Worm (Caenorhabditis elegans) whole organism, late embryonic: ENCODE results near the gene T12G3.11.
A peak's percentile ranks its signal among the peaks of the same experiment; 100 is the strongest.

Experiments
- C38D4.7 ChIP-seq: fragments of 200-800 bp; sonication (Bioruptor generic); optimal IDR thresholded peaks from 2 replicates; lab custom pipeline; 2018; ENCODE audit warnings: mild to moderate bottlenecking, missing genetic modification characterization, moderate library complexity, missing compliant biosample characterization
- F13H6.1 ChIP-seq: sonication (generic microtip); optimal IDR thresholded peaks from 2 replicates; lab custom pipeline; 2016; ENCODE audit warnings: missing genetic modification characterization, missing compliant biosample characterization
- K09A11.1 ChIP-seq: sonication (generic microtip); optimal IDR thresholded peaks from 2 replicates; lab custom pipeline; 2017; ENCODE audit warnings: antibody characterized with exemption, mild to moderate bottlenecking, missing genetic modification characterization, missing compliant biosample characterization; ENCODE audit not compliant: insufficient read depth
- T23F11.4 ChIP-seq: fragments of 200-800 bp; sonication (Bioruptor generic); optimal IDR thresholded peaks from 2 replicates; lab custom pipeline; 2018; ENCODE audit warnings: mild to moderate bottlenecking, missing genetic modification characterization, missing compliant biosample characterization
- Y22D7AL.16 ChIP-seq: sonication (generic microtip); optimal IDR thresholded peaks from 2 replicates; lab custom pipeline; 2016; ENCODE audit warnings: missing genetic modification characterization, missing compliant biosample characterization
- ama-1 ChIP-seq: fragments of 150-350 bp; optimal IDR thresholded peaks from 2 replicates; lab custom pipeline; 2014
- ceh-18 ChIP-seq: sonication (generic microtip); optimal IDR thresholded peaks from 2 replicates; lab custom pipeline; 2016; ENCODE audit warnings: missing genetic modification characterization, missing compliant biosample characterization
- ceh-19 ChIP-seq: fragments of 200-800 bp; sonication (Bioruptor generic); optimal IDR thresholded peaks from 2 replicates; lab custom pipeline; 2018; ENCODE audit warnings: mild to moderate bottlenecking, missing genetic modification characterization, missing compliant biosample characterization
- ceh-2 ChIP-seq: sonication (generic microtip); optimal IDR thresholded peaks from 2 replicates; lab custom pipeline; 2016; ENCODE audit warnings: missing genotype, missing genetic modification characterization, missing compliant biosample characterization
- ceh-24 ChIP-seq: sonication (generic microtip); optimal IDR thresholded peaks from 2 replicates; lab custom pipeline; 2016; ENCODE audit warnings: mild to moderate bottlenecking, missing genetic modification characterization, missing compliant biosample characterization
- ceh-31 ChIP-seq: sonication (generic microtip); optimal IDR thresholded peaks from 2 replicates; lab custom pipeline; 2016; ENCODE audit warnings: missing genetic modification characterization, missing compliant biosample characterization
- ceh-9 ChIP-seq: sonication (generic microtip); optimal IDR thresholded peaks from 2 replicates; lab custom pipeline; 2016; ENCODE audit warnings: mild to moderate bottlenecking, missing genetic modification characterization, inconsistent platforms, missing compliant biosample characterization
- dmd-4 ChIP-seq: sonication (generic microtip); optimal IDR thresholded peaks from 2 replicates; lab custom pipeline; 2016; ENCODE audit warnings: borderline replicate concordance, missing genetic modification characterization, missing compliant biosample characterization
- elt-4 ChIP-seq: sonication (generic microtip); optimal IDR thresholded peaks from 2 replicates; lab custom pipeline; 2016; ENCODE audit warnings: missing genetic modification characterization, missing compliant biosample characterization
- fax-1 ChIP-seq: sonication (generic microtip); optimal IDR thresholded peaks from 2 replicates; lab custom pipeline; 2016; ENCODE audit warnings: missing genotype, missing genetic modification characterization, missing compliant biosample characterization
- fkh-10 ChIP-seq: fragments of 150-350 bp; optimal IDR thresholded peaks from 2 replicates; lab custom pipeline; 2014; ENCODE audit warnings: missing biosample characterization, missing genetic modification reagents, missing genetic modification characterization
- hlh-13 ChIP-seq: fragments of 200-800 bp; sonication (Bioruptor generic); optimal IDR thresholded peaks from 2 replicates; lab custom pipeline; 2018; ENCODE audit warnings: mild to moderate bottlenecking, missing genetic modification characterization, missing compliant biosample characterization
- hlh-30 ChIP-seq: sonication (generic microtip); optimal IDR thresholded peaks from 2 replicates; lab custom pipeline; 2017; ENCODE audit warnings: antibody characterized with exemption, missing genetic modification characterization, missing compliant biosample characterization; ENCODE audit not compliant: insufficient read depth
- hlh-8 ChIP-seq: sonication (generic microtip); optimal IDR thresholded peaks from 2 replicates; lab custom pipeline; 2016; ENCODE audit warnings: missing genotype, missing genetic modification characterization, missing compliant biosample characterization
- mec-3 ChIP-seq: sonication (generic microtip); optimal IDR thresholded peaks from 2 replicates; lab custom pipeline; 2016; ENCODE audit warnings: borderline replicate concordance, missing genetic modification characterization, missing compliant biosample characterization
- nfya-1 ChIP-seq: sonication (generic microtip); optimal IDR thresholded peaks from 2 replicates; lab custom pipeline; 2017; ENCODE audit warnings: missing genetic modification characterization, mild to moderate bottlenecking, missing compliant biosample characterization, antibody characterized with exemption, moderate library complexity
- npax-4 ChIP-seq: sonication (generic microtip); optimal IDR thresholded peaks from 2 replicates; lab custom pipeline; 2016; ENCODE audit warnings: missing genetic modification characterization, missing compliant biosample characterization
- odd-2 ChIP-seq: sonication (generic microtip); optimal IDR thresholded peaks from 2 replicates; lab custom pipeline; 2017; ENCODE audit warnings: antibody characterized with exemption, mild to moderate bottlenecking, missing genetic modification characterization, missing compliant biosample characterization
- pag-3 ChIP-seq: sonication (generic microtip); optimal IDR thresholded peaks from 2 replicates; lab custom pipeline; 2016; ENCODE audit warnings: missing compliant biosample characterization, missing genetic modification characterization, borderline replicate concordance
- pat-9 ChIP-seq: fragments of 200-800 bp; sonication (Bioruptor generic); optimal IDR thresholded peaks from 2 replicates; lab custom pipeline; 2018; ENCODE audit warnings: mild to moderate bottlenecking, missing genetic modification characterization, moderate library complexity, missing compliant biosample characterization
- pha-4 ChIP-seq: fragments of 150-350 bp; optimal IDR thresholded peaks from 2 replicates; lab custom pipeline; 2018; ENCODE audit warnings: missing biosample characterization, missing genetic modification reagents, missing genetic modification characterization
- sdc-2 ChIP-seq: sonication (generic microtip); optimal IDR thresholded peaks from 2 replicates; lab custom pipeline; 2016; ENCODE audit warnings: missing genotype, missing genetic modification characterization, missing compliant biosample characterization
- sox-2 ChIP-seq: fragments of 200-800 bp; sonication (Bioruptor generic); IDR thresholded peaks from 2 replicates; pipeline ENCODE4 v1.3.6; 2022; ENCODE audit warnings: missing genetic modification reagents, missing genetic modification characterization, missing compliant biosample characterization
- unc-3 ChIP-seq, 2 experiments: fragments of 200-800 bp in 1 of 2; sonication (Bioruptor generic) in 1 of 2; sonication (generic microtip) in 1 of 2; conservative IDR thresholded peaks in 1 of 2; optimal IDR thresholded peaks in 1 of 2; 2 replicates each; pipeline versions ENCODE4 v1.3.6 to Lab custom; 2016 to 2022; ENCODE audit warnings: missing compliant biosample characterization in 2 of 2, missing genetic modification characterization in 2 of 2, missing genetic modification reagents in 1 of 2
- unc-42 ChIP-seq: sonication (generic microtip); optimal IDR thresholded peaks from 2 replicates; lab custom pipeline; 2016; ENCODE audit warnings: missing genotype, missing genetic modification characterization, missing compliant biosample characterization
- unc-55 ChIP-seq: sonication (generic microtip); optimal IDR thresholded peaks from 2 replicates; lab custom pipeline; 2017; ENCODE audit warnings: missing biosample characterization, missing genetic modification reagents, missing genetic modification characterization
- unc-86 ChIP-seq: sonication (generic microtip); optimal IDR thresholded peaks from 2 replicates; lab custom pipeline; 2016; ENCODE audit warnings: missing genetic modification characterization, missing compliant biosample characterization
- zip-5 ChIP-seq: sonication (generic microtip); optimal IDR thresholded peaks from 2 replicates; lab custom pipeline; 2016; ENCODE audit warnings: missing genetic modification characterization, missing compliant biosample characterization

The T12G3.11 gene

ce11 chrIV:12029722-12030182 lies at the start of gene T12G3.11:
T12G3.11 (minus strand) TSS chrIV:12029772.
- no peak for TF ChIP-seq ceh-31
- no peak for TF ChIP-seq fax-1 (tag; lab: Kevin White, UChicago)

ce11 chrIV:12078907-12079523 lies 49.4 kb upstream of the T12G3.11 start, which contains the start of gene lex-1:
lex-1 (plus strand) TSS chrIV:12079473.
- peak; percentile 38 for TF ChIP-seq nfya-1 (tag; lab: Kevin White, UChicago)
- TF ChIP-seq fkh-10 (GFP tag; lab: Kevin White, UChicago), result no peak
- peak; percentile 26 for TF ChIP-seq ceh-31
- peak; percentile 27 for TF ChIP-seq unc-42
- TF ChIP-seq unc-55 (GFP tag; lab: Kevin White, UChicago), result no peak
- TF ChIP-seq hlh-30 (tag; lab: Kevin White, UChicago), result peak; percentile 75

- TF ChIP-seq dmd-4 (tag; lab: Kevin White, UChicago) (no peak), nfya-1 (tag; lab: Kevin White, UChicago) (no peak), ceh-9 (no peak), npax-4 (tag; lab: Kevin White, UChicago) (no peak), hlh-30 (tag; lab: Kevin White, UChicago) (no peak), sdc-2 (tag; lab: Kevin White, UChicago) (no peak), F13H6.1 (no peak), pag-3 (tag; lab: Kevin White, UChicago) (no peak), mec-3 (no peak), pat-9 (tag; lab: Kevin White, UChicago) (no peak)
- TF ChIP-seq, all 69 proteins: peak for 0
Observed at ce11 chrIV:12078112-12078812, 48.7 kb upstream of the T12G3.11 start, which contains the start of gene tmed-1. tmed-1 (minus strand) TSS chrIV:12078162.

ce11 chrIV:12075497-12075896 lies 45.9 kb upstream of the T12G3.11 start, which contains the start of gene K08E4.7:
K08E4.7 (plus strand) TSS chrIV:12075797.
- TF ChIP-seq hlh-30 (tag; lab: Kevin White, UChicago) (no peak), hlh-8 (tag; lab: Kevin White, UChicago) (no peak), dmd-4 (tag; lab: Kevin White, UChicago) (no peak), mec-3 (no peak), sox-2 (GFP tag; lab: Robert Waterston, UW) (no peak), pha-4 (tag; lab: Kevin White, UChicago) (no peak), unc-3 (GFP tag; conservative IDR thresholded peaks at IDR 0.05; lab: Robert Waterston, UW) (no peak), unc-3 (tag; optimal IDR thresholded peaks at IDR 0.05; lab: Kevin White, UChicago) (no peak), unc-86 (no peak), fkh-10 (GFP tag; lab: Kevin White, UChicago) (no peak)

ce11 chrIV:12068590-12068989 lies 39.0 kb upstream of the T12G3.11 start, which contains the start of gene bath-37:
bath-37 (plus strand) TSS chrIV:12068890.
- TF ChIP-seq ceh-18 (tag; lab: Kevin White, UChicago) (no peak), K09A11.1 (tag; lab: Kevin White, UChicago) (no peak), unc-55 (GFP tag; lab: Kevin White, UChicago) (no peak)

ce11 chrIV:12061229-12061628 lies 31.7 kb upstream of the T12G3.11 start, which contains the start of gene K08E4.8:
K08E4.8 (minus strand) TSS chrIV:12061329.
- TF ChIP-seq C38D4.7 (GFP tag; lab: Kevin White, UChicago), result no peak
- TF ChIP-seq ceh-24 (tag; lab: Kevin White, UChicago), result no peak
- TF ChIP-seq unc-42, result no peak
- TF ChIP-seq Y22D7AL.16 (tag; lab: Kevin White, UChicago), result no peak
- TF ChIP-seq elt-4 (tag; lab: Kevin White, UChicago), result no peak
- TF ChIP-seq zip-5 (tag; lab: Kevin White, UChicago), result no peak
- no peak for TF ChIP-seq pat-9 (tag; lab: Kevin White, UChicago)
- no peak for TF ChIP-seq odd-2 (tag; lab: Kevin White, UChicago)
- no peak for TF ChIP-seq ceh-2 (tag; lab: Kevin White, UChicago)
- no peak for TF ChIP-seq T23F11.4 (GFP tag; lab: Kevin White, UChicago)
- TF ChIP-seq nfya-1 (tag; lab: Kevin White, UChicago), result no peak
- no peak for TF ChIP-seq ceh-19 (GFP tag; lab: Kevin White, UChicago)
- no peak for TF ChIP-seq ama-1 (lab: Kevin White, UChicago)
- TF ChIP-seq mec-3, result no peak
- no peak for TF ChIP-seq hlh-13
- TF ChIP-seq, all 69 proteins: peak for 0
